Worm (Caenorhabditis elegans) whole organism, L4 larva: Measurements from ENCODE around the gene clec-242.
"Not testable (repeated sequence)": the region's sequence is repeated elsewhere in the genome, so short reads cannot be mapped to it uniquely, and the experiment has no call there.

Experiments
- ceh-82 ChIP-seq: sonication (generic microtip); optimal IDR thresholded peaks from 2 replicates; lab custom pipeline; 2017; ENCODE audit warnings: missing biosample characterization, missing genetic modification characterization
- duxl-1 ChIP-seq: sonication (generic microtip); optimal IDR thresholded peaks from 2 replicates; lab custom pipeline; 2016; ENCODE audit warnings: mild to moderate bottlenecking, missing genetic modification characterization, moderate library complexity, missing compliant biosample characterization; ENCODE audit not compliant: poor library complexity
- lin-1 ChIP-seq: fragments of 200-800 bp; sonication (Bioruptor generic); IDR thresholded peaks from 2 replicates; pipeline ENCODE4 v1.3.6; 2022; ENCODE audit warnings: missing genetic modification reagents, missing genetic modification characterization, missing compliant biosample characterization
- mes-2 ChIP-seq: sonication (generic microtip); optimal IDR thresholded peaks from 2 replicates; lab custom pipeline; 2016; ENCODE audit warnings: missing genotype, mild to moderate bottlenecking, missing genetic modification characterization, missing compliant biosample characterization; ENCODE audit not compliant: poor library complexity, severe bottlenecking
- nhr-10 ChIP-seq: fragments of 150-350 bp; optimal IDR thresholded peaks from 2 replicates; lab custom pipeline; 2014; ENCODE audit warnings: missing biosample characterization, missing genetic modification characterization
- nhr-6 ChIP-seq: fragments of 150-350 bp; optimal IDR thresholded peaks from 2 replicates; lab custom pipeline; 2014; ENCODE audit warnings: missing biosample characterization, missing genetic modification characterization
- nhr-76 ChIP-seq: fragments of 150-350 bp; optimal IDR thresholded peaks from 2 replicates; lab custom pipeline; 2014; ENCODE audit warnings: missing biosample characterization, missing genetic modification characterization
- pha-4 ChIP-seq, 2 experiments: fragments of 150-350 bp in 1 of 2; fragments of 200-800 bp in 1 of 2; sonication (Bioruptor generic) in 1 of 2; IDR thresholded peaks in 1 of 2; optimal IDR thresholded peaks in 1 of 2; 2 replicates each; pipeline versions ENCODE4 v1.3.6 to Lab custom; 2014 to 2022; ENCODE audit warnings: missing genetic modification characterization in 2 of 2, missing genetic modification reagents in 2 of 2, missing biosample characterization in 1 of 2, missing compliant biosample characterization in 1 of 2
- snpc-4 ChIP-seq: fragments of 150-350 bp; optimal IDR thresholded peaks from 2 replicates; lab custom pipeline; 2014; ENCODE audit warnings: missing biosample characterization, missing genetic modification characterization
- unc-130 ChIP-seq: sonication (generic microtip); optimal IDR thresholded peaks from 2 replicates; lab custom pipeline; 2016; ENCODE audit warnings: missing genetic modification reagents, missing genetic modification characterization, missing compliant biosample characterization

DNA sequence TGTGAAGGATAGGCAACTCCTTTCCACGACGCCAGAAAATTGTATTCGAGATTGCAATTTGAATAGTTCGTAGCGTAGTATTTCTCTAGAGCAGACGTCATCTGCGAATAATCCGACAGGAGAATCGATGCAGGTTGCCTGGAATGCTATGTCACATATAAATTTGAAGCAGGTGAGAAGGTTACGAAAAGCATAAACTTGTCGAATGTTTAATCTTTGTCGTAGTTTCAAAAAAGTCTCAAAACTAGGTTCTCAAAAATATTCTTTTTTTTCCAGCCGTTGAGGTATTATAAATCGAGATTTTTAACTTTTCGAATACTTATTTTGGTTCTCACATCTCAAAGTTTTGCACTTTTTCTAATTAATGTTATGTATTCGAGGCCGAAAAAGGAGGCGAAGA is 9.7 kb upstream of the clec-242 start, which contains the start of gene srh-116:
- TF ChIP-seq lin-1 (GFP tag; lab: Robert Waterston, UW); ceh-82 (tag; lab: Kevin White, UChicago); mes-2 (tag; lab: Kevin White, UChicago); unc-130 (GFP tag; lab: Kevin White, UChicago); pha-4 (GFP tag; IDR thresholded peaks at IDR 0.05; lab: Robert Waterston, UW); pha-4 (tag; optimal IDR thresholded peaks at IDR 0.05; lab: Kevin White, UChicago); snpc-4 (tag; lab: Kevin White, UChicago); nhr-6; nhr-76 (tag; lab: Kevin White, UChicago); duxl-1 (tag; lab: Kevin White, UChicago); nhr-10 (tag; lab: Kevin White, UChicago): not testable (repeated sequence)
